Worm (Caenorhabditis elegans): ENCODE measurements around the gene C07E3.3.

Gene C07E3.3

ce11 chrII:10388041-10388706 is 30.9 kb upstream of the C07E3.3 start (continued):
- TF ChIP-seq tbp1 (GFP tag; optimal IDR thresholded peaks at IDR 0.05) (peak; percentile 58), nhr-80 (tag; optimal IDR thresholded peaks at IDR 0.05) (peak; percentile 26), mel-28 (tag; optimal IDR thresholded peaks at IDR 0.05; ENCODE audit: borderline replicate concordance) (no peak), nfya-2 (GFP tag; IDR thresholded peaks at IDR 0.05) (no peak), ztf-26 (tag; optimal IDR thresholded peaks at IDR 0.05) (no peak), tbx-9 (tag; optimal IDR thresholded peaks at IDR 0.05; ENCODE audit: borderline replicate concordance) (no peak), bed-2 (GFP tag; IDR thresholded peaks at IDR 0.05) (no peak), chd-7 (tag; optimal IDR thresholded peaks at IDR 0.05) (peak; percentile 33), ekl-4 (GFP tag; IDR thresholded peaks at IDR 0.05) (peak; percentile 26; the same call in 1 of the 2 replicates), somi-1 (GFP tag; optimal IDR thresholded peaks at IDR 0.05) (no peak), bed-1 (GFP tag; IDR thresholded peaks at IDR 0.05) (no peak), akir-1 (GFP tag; optimal IDR thresholded peaks at IDR 0.05) (no peak), dpff-1 (tag; optimal IDR thresholded peaks at IDR 0.05) (no peak), hmg-20 (GFP tag; IDR thresholded peaks at IDR 0.05) (no peak), attf-5 (GFP tag; optimal IDR thresholded peaks at IDR 0.05) (peak; percentile 82), lin-54 (GFP tag; optimal IDR thresholded peaks at IDR 0.05) (peak; percentile 62)

ce11 chrII:10384680-10385383 is 27.5 kb upstream of the C07E3.3 start, which contains the start of gene ztf-27:
TSS of gene ztf-27 (plus strand) at chrII:10385333.
- TF ChIP-seq Y56A3A.18 (GFP tag; IDR thresholded peaks at IDR 0.05) (no peak), hrde-1 (tag; optimal IDR thresholded peaks at IDR 0.05; ENCODE audit: borderline replicate concordance) (no peak), nhr-80 (tag; optimal IDR thresholded peaks at IDR 0.05) (peak; percentile 32), zfh-2 (GFP tag; conservative IDR thresholded peaks at IDR 0.05) (peak; percentile 54; the same call in 1 of the 2 replicates), lin-26 (GFP tag; IDR thresholded peaks at IDR 0.05) (no peak), die-1 (tag; optimal IDR thresholded peaks at IDR 0.05) (no peak), nhr-27 (tag; optimal IDR thresholded peaks at IDR 0.05) (no peak), ceh-58 (GFP tag; IDR thresholded peaks at IDR 0.05) (no peak), cebp-1 (GFP tag; IDR thresholded peaks at IDR 0.05) (no peak), cebp-1 (tag; optimal IDR thresholded peaks at IDR 0.05) (peak; percentile 25), hlh-12 (tag; optimal IDR thresholded peaks at IDR 0.05) (no peak), let-526 (GFP tag; IDR thresholded peaks at IDR 0.05) (no peak), Y53G8AR.9 (GFP tag; conservative IDR thresholded peaks at IDR 0.05) (no peak), mxl-1 (tag; optimal IDR thresholded peaks at IDR 0.05) (no peak), lin-54 (GFP tag; optimal IDR thresholded peaks at IDR 0.05) (no peak)

DNA sequence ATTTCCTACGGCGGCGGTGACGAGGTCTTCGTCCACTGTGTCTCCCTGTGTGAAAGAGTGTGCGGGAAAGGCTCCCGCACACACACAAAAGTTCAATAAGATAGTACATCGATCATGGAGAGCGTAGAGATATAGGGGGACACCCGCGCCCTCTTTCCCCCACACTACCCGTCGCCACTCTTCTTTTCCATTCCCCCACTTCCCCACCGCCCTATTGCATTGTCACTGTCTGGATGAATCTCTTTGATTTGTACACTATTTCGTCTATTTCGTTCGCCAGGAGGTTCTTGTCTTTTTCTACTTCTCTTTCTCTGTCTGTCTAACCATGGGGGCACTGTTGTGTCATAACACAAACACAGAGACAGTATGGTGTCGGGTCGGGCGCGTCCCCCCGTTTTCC is 24.9 kb upstream of the C07E3.3 start:
- TF ChIP-seq lir-1 (GFP tag; conservative IDR thresholded peaks at IDR 0.05) (no peak), D2030.7 (GFP tag; IDR thresholded peaks at IDR 0.05) (no peak), cebp-2 (GFP tag; IDR thresholded peaks at IDR 0.05) (no peak), F10E7.11 (tag; optimal IDR thresholded peaks at IDR 0.05) (no peak), pbrm-1 (GFP tag; IDR thresholded peaks at IDR 0.05) (0 out of 2 replicates have a peak, but pooled peaks have one; percentile 11), ets-4 (GFP tag; optimal IDR thresholded peaks at IDR 0.05) (no peak), ztf-25 (GFP tag; IDR thresholded peaks at IDR 0.05) (no peak), tbp1 (GFP tag; optimal IDR thresholded peaks at IDR 0.05) (peak; percentile 6), F39B2.1 (GFP tag; IDR thresholded peaks at IDR 0.05) (no peak), ccch-3 (GFP tag; optimal IDR thresholded peaks at IDR 0.05) (no peak), K11D2.4 (GFP tag; IDR thresholded peaks at IDR 0.05) (peak; percentile 41; the same call in 1 of the 2 replicates), Y95B8A.8 (GFP tag; IDR thresholded peaks at IDR 0.05) (no peak), hlh-12 (tag; optimal IDR thresholded peaks at IDR 0.05) (no peak), ceh-91 (GFP tag; IDR thresholded peaks at IDR 0.05) (no peak), ama-1 (optimal IDR thresholded peaks at IDR 0.05) (no peak), ama-1 (GFP tag; optimal IDR thresholded peaks at IDR 0.05) (no peak), akir-1 (GFP tag; optimal IDR thresholded peaks at IDR 0.05) (no peak), ceh-100 (GFP tag; IDR thresholded peaks at IDR 0.05) (no peak), F22D6.2 (tag; optimal IDR thresholded peaks at IDR 0.05) (no peak), die-1 (tag; optimal IDR thresholded peaks at IDR 0.05) (no peak), xnd-1 (tag; optimal IDR thresholded peaks at IDR 0.05) (no peak)

Data from whole organism, young adult.